Worm (Caenorhabditis elegans): ENCODE measurements around the gene mdmh-35.

mdmh-35 gene

ce11 chrII:7860221-7860928, 4.9 kb upstream of the mdmh-35 start, which contains the start of gene lin-5:
Gene lin-5 (plus strand): TSS chrII:7860574.
- TF ChIP-seq hnd-1 (tag; optimal IDR thresholded peaks at IDR 0.05) (no peak), F13C5.2 (tag; optimal IDR thresholded peaks at IDR 0.05) (peak; percentile 26)

ce11 chrII:7858101-7858500, 2.6 kb upstream of the mdmh-35 start, which contains the start of gene sds-22:
Gene sds-22 (plus strand): TSS chrII:7858401.
- TF ChIP-seq tbx-37 (GFP tag; conservative IDR thresholded peaks at IDR 0.05): no peak
- TF ChIP-seq B0310.2 (tag; optimal IDR thresholded peaks at IDR 0.05): no peak
- TF ChIP-seq ceh-13 (GFP tag; optimal IDR thresholded peaks at IDR 0.05): no peak
- no peak for TF ChIP-seq pes-1 (GFP tag; IDR thresholded peaks at IDR 0.05)
- TF ChIP-seq hmg-4 (GFP tag; optimal IDR thresholded peaks at IDR 0.05): no peak
- TF ChIP-seq sea-1 (GFP tag; conservative IDR thresholded peaks at IDR 0.05): no peak
- no peak for TF ChIP-seq hmbx-1 (tag; optimal IDR thresholded peaks at IDR 0.05)
- no peak for TF ChIP-seq scrt-1 (GFP tag; IDR thresholded peaks at IDR 0.05)

ce11 chrII:7857485-7858010, 2.0 kb upstream of the mdmh-35 start, which contains the start of the genes cec-3 and T09A5.15:
Gene cec-3 (minus strand): TSS chrII:7857600.
Gene T09A5.15 (plus strand): TSS chrII:7857960.
- TF ChIP-seq tbx-37 (GFP tag; conservative IDR thresholded peaks at IDR 0.05) (no peak), aly-1 (tag; optimal IDR thresholded peaks at IDR 0.05) (no peak), F13C5.2 (tag; optimal IDR thresholded peaks at IDR 0.05) (peak; percentile 63), pes-1 (GFP tag; IDR thresholded peaks at IDR 0.05) (no peak), B0310.2 (tag; optimal IDR thresholded peaks at IDR 0.05) (no peak)

ce11 chrII:7854942-7855341, 577 bp downstream of the mdmh-35 start, which contains the start of gene mdt-10:
Gene mdt-10 (minus strand): TSS chrII:7855042.
- TF ChIP-seq ets-7 (tag; optimal IDR thresholded peaks at IDR 0.05) (no peak), F13C5.2 (tag; optimal IDR thresholded peaks at IDR 0.05) (no peak), hnd-1 (tag; optimal IDR thresholded peaks at IDR 0.05) (no peak), sea-1 (GFP tag; conservative IDR thresholded peaks at IDR 0.05) (no peak)

ce11 chrII:7853679-7854078, 1.8 kb downstream of the mdmh-35 start, which contains the start of gene T09A5.5:
Gene T09A5.5 (minus strand): TSS chrII:7853779.
- TF ChIP-seq ceh-36 (tag; optimal IDR thresholded peaks at IDR 0.05): no peak
- TF ChIP-seq ceh-13 (GFP tag; optimal IDR thresholded peaks at IDR 0.05): no peak
- no peak for TF ChIP-seq ama-1 (optimal IDR thresholded peaks at IDR 0.05)
- no peak for TF ChIP-seq F13C5.2 (tag; optimal IDR thresholded peaks at IDR 0.05)
- TF ChIP-seq sea-1 (GFP tag; conservative IDR thresholded peaks at IDR 0.05): no peak
- TF ChIP-seq hnd-1 (tag; optimal IDR thresholded peaks at IDR 0.05): no peak
- TF ChIP-seq tbx-37 (GFP tag; conservative IDR thresholded peaks at IDR 0.05): no peak
- TF ChIP-seq flt-1 (GFP tag; IDR thresholded peaks at IDR 0.05): no peak

- TF ChIP-seq tra-4 (tag; optimal IDR thresholded peaks at IDR 0.05): no peak
- no peak for TF ChIP-seq ama-1 (optimal IDR thresholded peaks at IDR 0.05)
- TF ChIP-seq tbx-37 (GFP tag; conservative IDR thresholded peaks at IDR 0.05): no peak
Measured at ce11 chrII:7851480-7851879, 4.0 kb downstream of the mdmh-35 start.

- TF ChIP-seq aly-1 (tag; optimal IDR thresholded peaks at IDR 0.05) (no peak), scrt-1 (GFP tag; IDR thresholded peaks at IDR 0.05) (no peak), pes-1 (GFP tag; IDR thresholded peaks at IDR 0.05) (no peak), tbx-11 (GFP tag; IDR thresholded peaks at IDR 0.05) (no peak), hmg-4 (GFP tag; optimal IDR thresholded peaks at IDR 0.05) (no peak), ceh-36 (tag; optimal IDR thresholded peaks at IDR 0.05) (no peak), ceh-13 (GFP tag; optimal IDR thresholded peaks at IDR 0.05) (no peak)
Measured at ce11 chrII:7850575-7850974, 4.9 kb downstream of the mdmh-35 start.

ce11 chrII:7849697-7850096, 5.8 kb downstream of the mdmh-35 start, which contains the start of gene acr-7:
Gene acr-7 (minus strand): TSS chrII:7849797.
- TF ChIP-seq B0310.2 (tag; optimal IDR thresholded peaks at IDR 0.05) (no peak), tra-4 (tag; optimal IDR thresholded peaks at IDR 0.05) (no peak), hnd-1 (tag; optimal IDR thresholded peaks at IDR 0.05) (no peak), sea-1 (GFP tag; conservative IDR thresholded peaks at IDR 0.05) (no peak), ceh-36 (tag; optimal IDR thresholded peaks at IDR 0.05) (no peak), tbx-11 (GFP tag; IDR thresholded peaks at IDR 0.05) (no peak), pes-1 (GFP tag; IDR thresholded peaks at IDR 0.05) (no peak), hmbx-1 (tag; optimal IDR thresholded peaks at IDR 0.05) (no peak), F13C5.2 (tag; optimal IDR thresholded peaks at IDR 0.05) (no peak), flt-1 (GFP tag; IDR thresholded peaks at IDR 0.05) (no peak)

ce11 chrII:7845571-7846236, 9.8 kb downstream of the mdmh-35 start, which contains the start of gene T09A5.4:
Gene T09A5.4 (plus strand): TSS chrII:7846186.
- TF ChIP-seq tbx-37 (GFP tag; conservative IDR thresholded peaks at IDR 0.05): no peak
- no peak for TF ChIP-seq B0310.2 (tag; optimal IDR thresholded peaks at IDR 0.05)
- no peak for TF ChIP-seq pes-1 (GFP tag; IDR thresholded peaks at IDR 0.05)

Data from whole organism, early embryonic.